Worm (Caenorhabditis elegans): ENCODE data around the gene dct-16.

DNA sequence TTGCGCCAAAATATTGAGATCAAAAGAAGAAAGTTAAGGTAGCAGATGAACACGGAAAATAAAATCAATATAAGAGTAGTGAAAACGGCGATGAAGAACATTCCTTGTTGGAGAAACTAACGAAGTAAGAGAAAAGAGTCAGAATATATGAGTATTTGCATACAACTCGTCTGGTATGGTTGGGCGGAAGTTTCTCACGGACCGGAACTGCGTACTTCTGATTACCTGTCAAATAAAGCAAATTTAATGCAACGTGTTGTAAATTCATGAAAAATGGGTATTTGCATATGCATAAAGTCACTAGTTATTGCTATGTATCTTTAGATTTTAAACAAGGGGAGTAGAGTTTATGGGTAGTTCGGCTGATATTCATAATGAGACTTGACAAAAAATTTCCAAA is 9.8 kb downstream of the dct-16 start, which contains the start of gene srbc-78:
- TF ChIP-seq hlh-30 (tag; optimal IDR thresholded peaks at IDR 0.05; ENCODE audit: insufficient read depth) (no peak), hlh-13 (GFP tag; optimal IDR thresholded peaks at IDR 0.05) (no peak), unc-3 (GFP tag; conservative IDR thresholded peaks at IDR 0.05) (no peak), unc-3 (tag; optimal IDR thresholded peaks at IDR 0.05) (no peak), dve-1 (tag; optimal IDR thresholded peaks at IDR 0.05) (no peak)

Data from whole organism, late embryonic.